Fruit fly (Drosophila melanogaster): ENCODE measurements around the gene CG5895.

Gene CG5895

dm6 chr3L:16037690-16038332 lies 2.5 kb downstream of the CG5895 start (continued):
- TF ChIP-seq CG1603 (tag; optimal IDR thresholded peaks at IDR 0.05) (no peak), CG18262 (tag; optimal IDR thresholded peaks at IDR 0.05) (no peak), dpn (GFP tag; optimal IDR thresholded peaks at IDR 0.05) (no peak), Poxn (GFP tag; IDR thresholded peaks at IDR 0.05) (no peak), CG18764 (GFP tag; optimal IDR thresholded peaks at IDR 0.05) (no peak), CG1647 (GFP tag; optimal IDR thresholded peaks at IDR 0.05) (no peak), pita (GFP tag; optimal IDR thresholded peaks at IDR 0.05) (no peak), CTCF (GFP tag; optimal IDR thresholded peaks at IDR 0.05) (no peak), CG16779 (GFP tag; IDR thresholded peaks at IDR 0.05) (no peak), Lhr (GFP tag; optimal IDR thresholded peaks at IDR 0.05) (no peak), odd (GFP tag; optimal IDR thresholded peaks at IDR 0.05) (no peak), phol (tag; optimal IDR thresholded peaks at IDR 0.05) (no peak), CG12391 (tag; optimal IDR thresholded peaks at IDR 0.05) (no peak), CG30431 (GFP tag; optimal IDR thresholded peaks at IDR 0.05) (no peak), sens (GFP tag) (peak; percentile 70), tll (GFP tag; optimal IDR thresholded peaks at IDR 0.05) (no peak), NC2α (GFP tag; optimal IDR thresholded peaks at IDR 0.05) (no peak), bsh (GFP tag; optimal IDR thresholded peaks at IDR 0.05) (no peak), CG33557 (GFP tag; optimal IDR thresholded peaks at IDR 0.05) (no peak), CG8924 (tag; optimal IDR thresholded peaks at IDR 0.05) (no peak), Drgx (GFP tag; IDR thresholded peaks at IDR 0.05) (peak; percentile 51), pfk (GFP tag; optimal IDR thresholded peaks at IDR 0.05) (no peak), CG15696 (tag; optimal IDR thresholded peaks at IDR 0.05) (no peak), sd (tag; optimal IDR thresholded peaks at IDR 0.05) (no peak), CG12769 (tag; optimal IDR thresholded peaks at IDR 0.05) (no peak), CG14710 (tag; optimal IDR thresholded peaks at IDR 0.05) (no peak), Rfx (GFP tag; IDR thresholded peaks at IDR 0.05) (0 out of 2 replicates have a peak, but pooled peaks have one; percentile 16), nom (GFP tag; optimal IDR thresholded peaks at IDR 0.05) (peak; percentile 45), ci (GFP tag; IDR thresholded peaks at IDR 0.05) (peak; percentile 59; the same call in 1 of the 3 replicates), Rx (GFP tag; IDR thresholded peaks at IDR 0.05) (no peak), CG6272 (GFP tag; IDR thresholded peaks at IDR 0.05) (no peak), dmrt99B (tag; optimal IDR thresholded peaks at IDR 0.05) (no peak), CG13123 (GFP tag; optimal IDR thresholded peaks at IDR 0.05) (no peak), Nf-YB (GFP tag; optimal IDR thresholded peaks at IDR 0.05) (no peak), cas (GFP tag; IDR thresholded peaks at IDR 0.05) (no peak), kni (GFP tag; optimal IDR thresholded peaks at IDR 0.05) (peak; percentile 47), run (tag; optimal IDR thresholded peaks at IDR 0.05) (no peak), CG5953 (GFP tag; IDR thresholded peaks at IDR 0.05) (no peak), CG6689 (GFP tag; IDR thresholded peaks at IDR 0.05) (peak; percentile 41; the same call in 1 of the 2 replicates), sr (GFP tag; IDR thresholded peaks at IDR 0.05) (no peak), NfI (GFP tag; optimal IDR thresholded peaks at IDR 0.05) (no peak), HLH3B (GFP tag; IDR thresholded peaks at IDR 0.05) (peak; percentile 4; the same call in 1 of the 2 replicates), CG18619 (GFP tag; optimal IDR thresholded peaks at IDR 0.05) (no peak), tio (GFP tag; optimal IDR thresholded peaks at IDR 0.05) (no peak), mirr (GFP tag; optimal IDR thresholded peaks at IDR 0.05) (no peak), CG7839 (tag; optimal IDR thresholded peaks at IDR 0.05) (no peak), CG15479 (GFP tag; optimal IDR thresholded peaks at IDR 0.05) (no peak), dmrt11E (tag; optimal IDR thresholded peaks at IDR 0.05) (no peak), schlank (tag; optimal IDR thresholded peaks at IDR 0.05) (no peak), Fer1 (GFP tag; optimal IDR thresholded peaks at IDR 0.05) (no peak)
